Fruit fly (Drosophila melanogaster) whole organism, embryonic: ENCODE measurements around the gene Alg12.

Source experiments
- B-H2 ChIP-seq: fragments of 200-800 bp; sonication (Bioruptor generic); optimal IDR thresholded peaks from 2 replicates; lab custom pipeline; 2018; ENCODE audit warnings: missing biosample characterization, mild to moderate bottlenecking, missing genetic modification characterization
- Bdp1 ChIP-seq: fragments of 200-800 bp; sonication (Bioruptor generic); optimal IDR thresholded peaks from 3 replicates; lab custom pipeline; 2016; ENCODE audit warnings: missing biosample characterization, missing genetic modification characterization
- CG10959 ChIP-seq: fragments of 200-800 bp; sonication (Bioruptor generic); IDR thresholded peaks from 2 replicates; pipeline ENCODE4 v1.3.6; 2022; ENCODE audit warnings: missing biosample characterization, missing genetic modification characterization
- CG11696 ChIP-seq: fragments of 200-800 bp; sonication (Bioruptor generic); IDR thresholded peaks from 2 replicates; pipeline ENCODE4 v1.3.6; 2022; ENCODE audit warnings: missing biosample characterization, missing genetic modification characterization
- CG13123 ChIP-seq: fragments of 200-800 bp; sonication (Bioruptor generic); optimal IDR thresholded peaks from 2 replicates; lab custom pipeline; 2016; ENCODE audit warnings: missing biosample characterization, missing genetic modification characterization
- CG13894 ChIP-seq: fragments of 200-800 bp; sonication (Bioruptor generic); optimal IDR thresholded peaks from 3 replicates; lab custom pipeline; 2018; ENCODE audit warnings: missing biosample characterization, mild to moderate bottlenecking, missing genetic modification characterization, moderate library complexity
- CG14965 ChIP-seq: fragments of 200-800 bp; sonication (Bioruptor generic); optimal IDR thresholded peaks from 2 replicates; lab custom pipeline; 2016; ENCODE audit warnings: missing biosample characterization, missing genetic modification characterization, borderline replicate concordance
- CG1602 ChIP-seq: fragments of 200-800 bp; sonication (Bioruptor generic); optimal IDR thresholded peaks from 3 replicates; lab custom pipeline; 2016; ENCODE audit warnings: missing biosample characterization, missing genetic modification characterization
- CG1647 ChIP-seq: fragments of 200-800 bp; sonication (Bioruptor generic); optimal IDR thresholded peaks from 3 replicates; lab custom pipeline; 2016; ENCODE audit warnings: missing biosample characterization, missing genetic modification characterization
- CG18476 ChIP-seq: fragments of 200-800 bp; sonication (Bioruptor generic); optimal IDR thresholded peaks from 2 replicates; lab custom pipeline; 2016; ENCODE audit warnings: missing biosample characterization, mild to moderate bottlenecking, missing genetic modification characterization
- CG2116 ChIP-seq: fragments of 200-800 bp; sonication (Bioruptor generic); optimal IDR thresholded peaks from 3 replicates; lab custom pipeline; 2018; ENCODE audit warnings: missing biosample characterization, mild to moderate bottlenecking, missing genetic modification characterization
- CG2712 ChIP-seq: fragments of 200-800 bp; optimal IDR thresholded peaks from 3 replicates; lab custom pipeline; 2019; ENCODE audit warnings: missing biosample characterization, mild to moderate bottlenecking, missing genetic modification characterization, moderate library complexity
- CG4730 ChIP-seq: fragments of 200-800 bp; sonication (Bioruptor generic); IDR thresholded peaks from 2 replicates; pipeline ENCODE4 v1.3.6; 2022; ENCODE audit warnings: missing biosample characterization, missing genetic modification characterization
- CG6689 ChIP-seq: fragments of 200-800 bp; sonication (Bioruptor generic); IDR thresholded peaks from 2 replicates; pipeline ENCODE4 v1.3.6; 2022; ENCODE audit warnings: missing biosample characterization, missing genetic modification characterization
- CG6854 ChIP-seq: fragments of 200-800 bp; sonication (Bioruptor generic); optimal IDR thresholded peaks from 3 replicates; lab custom pipeline; 2017; ENCODE audit warnings: missing biosample characterization, mild to moderate bottlenecking, missing genetic modification characterization
- CG7372 ChIP-seq: fragments of 200-800 bp; sonication (Bioruptor generic); IDR thresholded peaks from 2 replicates; pipeline ENCODE4 v1.3.6; 2022; ENCODE audit warnings: missing biosample characterization, missing genetic modification characterization
- CG7745 ChIP-seq: fragments of 200-800 bp; sonication (Bioruptor generic); optimal IDR thresholded peaks from 2 replicates; lab custom pipeline; 2018; ENCODE audit warnings: missing biosample characterization, mild to moderate bottlenecking, missing genetic modification characterization, moderate library complexity
- CG8359 ChIP-seq: fragments of 200-800 bp; sonication (Bioruptor generic); optimal IDR thresholded peaks from 2 replicates; lab custom pipeline; 2017; ENCODE audit warnings: missing biosample characterization, mild to moderate bottlenecking, missing genetic modification characterization, borderline replicate concordance
- CG8765 ChIP-seq: fragments of 200-800 bp; sonication (Bioruptor generic); IDR thresholded peaks from 2 replicates; pipeline ENCODE4 v1.3.6; 2022; ENCODE audit warnings: missing biosample characterization, missing genetic modification characterization
- Dad ChIP-seq: fragments of 200-800 bp; sonication (Bioruptor generic); optimal IDR thresholded peaks from 3 replicates; lab custom pipeline; 2016; ENCODE audit warnings: missing biosample characterization, missing genetic modification characterization
- Doc3 ChIP-seq: fragments of 200-800 bp; sonication (Bioruptor generic); IDR thresholded peaks from 3 replicates; pipeline ENCODE4 v1.3.6; 2022; ENCODE audit warnings: missing biosample characterization, missing genetic modification characterization; ENCODE audit not compliant: partially characterized antibody
- Gug ChIP-seq: fragments of 200-800 bp; sonication (Bioruptor generic); IDR thresholded peaks from 4 replicates; pipeline ENCODE4 v1.3.6; 2022; ENCODE audit warnings: missing biosample characterization, missing genetic modification characterization
- HLHmδ ChIP-seq: fragments of 200-800 bp; sonication (Bioruptor generic); optimal IDR thresholded peaks from 2 replicates; lab custom pipeline; 2018; ENCODE audit warnings: missing biosample characterization, mild to moderate bottlenecking, missing genetic modification characterization, moderate library complexity
- HmgZ ChIP-seq: fragments of 200-800 bp; sonication (Bioruptor generic); optimal IDR thresholded peaks from 2 replicates; lab custom pipeline; 2018; ENCODE audit warnings: missing biosample characterization, mild to moderate bottlenecking, missing genetic modification characterization
- Mes4 ChIP-seq: fragments of 200-800 bp; sonication (Bioruptor generic); optimal IDR thresholded peaks from 2 replicates; lab custom pipeline; 2016; ENCODE audit warnings: missing biosample characterization, missing genetic modification characterization
- Mrtf ChIP-seq: fragments of 200-800 bp; sonication (Bioruptor generic); IDR thresholded peaks from 3 replicates; pipeline ENCODE4 v1.3.6; 2022; ENCODE audit warnings: missing biosample characterization, missing genetic modification characterization
- NC2β ChIP-seq: fragments of 200-800 bp; sonication (Bioruptor generic); optimal IDR thresholded peaks from 2 replicates; lab custom pipeline; 2016; ENCODE audit warnings: missing biosample characterization, missing genetic modification characterization
- Oaz ChIP-seq: fragments of 200-800 bp; sonication (Bioruptor generic); IDR thresholded peaks from 2 replicates; pipeline ENCODE4 v1.3.6; 2022; ENCODE audit warnings: missing biosample characterization, missing genetic modification characterization
- PHDP ChIP-seq: fragments of 200-800 bp; sonication (Bioruptor generic); optimal IDR thresholded peaks from 3 replicates; lab custom pipeline; 2018; ENCODE audit warnings: missing biosample characterization, mild to moderate bottlenecking, missing genetic modification characterization, moderate library complexity
- Sin3A ChIP-seq: fragments of >200 bp; optimal IDR thresholded peaks from 2 replicates; lab custom pipeline; 2018
- az2 ChIP-seq: fragments of 200-800 bp; sonication (Bioruptor generic); optimal IDR thresholded peaks from 3 replicates; lab custom pipeline; 2016; ENCODE audit warnings: missing biosample characterization, missing genetic modification characterization
- cato ChIP-seq: fragments of 200-800 bp; sonication (Bioruptor generic); optimal IDR thresholded peaks from 2 replicates; lab custom pipeline; 2016; ENCODE audit warnings: missing biosample characterization, missing genetic modification characterization, borderline replicate concordance
- caup ChIP-seq: fragments of 200-800 bp; sonication (Bioruptor generic); optimal IDR thresholded peaks from 3 replicates; lab custom pipeline; 2017; ENCODE audit warnings: missing biosample characterization, mild to moderate bottlenecking, missing genetic modification characterization, moderate library complexity; ENCODE audit not compliant: severe bottlenecking
- dati ChIP-seq: fragments of 200-800 bp; sonication (Bioruptor generic); IDR thresholded peaks from 2 replicates; pipeline ENCODE4 v1.3.6; 2022; ENCODE audit warnings: missing biosample characterization, missing genetic modification characterization
- fd3F ChIP-seq: fragments of 200-800 bp; sonication (Bioruptor generic); optimal IDR thresholded peaks from 2 replicates; lab custom pipeline; 2018; ENCODE audit warnings: missing biosample characterization, mild to moderate bottlenecking, missing genetic modification characterization, moderate library complexity
- gfzf ChIP-seq: fragments of 200-800 bp; sonication (Bioruptor generic); optimal IDR thresholded peaks from 2 replicates; lab custom pipeline; 2016; ENCODE audit warnings: missing biosample characterization, mild to moderate bottlenecking, missing genetic modification characterization, moderate library complexity
- hkb ChIP-seq, 2 experiments: fragments of 200-800 bp in 1 of 2; fragments of >200 bp in 1 of 2; sonication (Bioruptor generic) in 1 of 2; IDR thresholded peaks in 1 of 2; optimal IDR thresholded peaks in 1 of 2; 2 replicates each; pipeline versions ENCODE4 v1.3.6 to Lab custom; 2017 to 2022; ENCODE audit warnings: missing biosample characterization in 1 of 2, missing genetic modification characterization in 1 of 2
- inv ChIP-seq: fragments of 200-800 bp; sonication (Bioruptor generic); IDR thresholded peaks from 2 replicates; pipeline ENCODE4 v1.3.6; 2022; ENCODE audit warnings: missing biosample characterization, missing genetic modification characterization; ENCODE audit not compliant: partially characterized antibody
- lab ChIP-seq: fragments of 200-800 bp; sonication (Bioruptor generic); optimal IDR thresholded peaks from 3 replicates; lab custom pipeline; 2017; ENCODE audit warnings: missing biosample characterization, missing genetic modification characterization, mild to moderate bottlenecking, moderate library complexity, missing genetic modification reagents
- nerfin-1 ChIP-seq: fragments of 200-800 bp; sonication (Bioruptor generic); optimal IDR thresholded peaks from 3 replicates; lab custom pipeline; 2019; ENCODE audit warnings: missing biosample characterization, mild to moderate bottlenecking, missing genetic modification characterization, moderate library complexity
- nerfin-2 ChIP-seq: fragments of 200-800 bp; sonication (Bioruptor generic); IDR thresholded peaks from 2 replicates; pipeline ENCODE4 v1.3.6; 2022; ENCODE audit warnings: missing biosample characterization, missing genetic modification characterization; ENCODE audit not compliant: partially characterized antibody
- nmo ChIP-seq: fragments of 200-800 bp; sonication (Bioruptor generic); optimal IDR thresholded peaks from 2 replicates; lab custom pipeline; 2018; ENCODE audit warnings: missing biosample characterization, mild to moderate bottlenecking, missing genetic modification characterization, moderate library complexity
- sisA ChIP-seq: fragments of 200-800 bp; sonication (Bioruptor generic); IDR thresholded peaks from 2 replicates; pipeline ENCODE4 v1.3.6; 2022; ENCODE audit warnings: missing biosample characterization, missing genetic modification characterization
- sna ChIP-seq: fragments of 200-800 bp; sonication (Bioruptor generic); IDR thresholded peaks from 2 replicates; pipeline ENCODE4 v1.3.6; 2022; ENCODE audit warnings: missing biosample characterization, missing genetic modification characterization; ENCODE audit not compliant: partially characterized antibody
- sob ChIP-seq: fragments of 200-800 bp; sonication (Bioruptor generic); IDR thresholded peaks from 2 replicates; pipeline ENCODE4 v1.3.6; 2022; ENCODE audit warnings: missing biosample characterization, missing genetic modification characterization
- stc ChIP-seq: fragments of 200-800 bp; sonication (Bioruptor generic); IDR thresholded peaks from 2 replicates; pipeline ENCODE4 v1.3.6; 2022; ENCODE audit warnings: missing biosample characterization, missing genetic modification characterization
- tio ChIP-seq: fragments of 200-800 bp; sonication (Bioruptor generic); optimal IDR thresholded peaks from 2 replicates; lab custom pipeline; 2017; ENCODE audit warnings: missing biosample characterization, missing genetic modification characterization, inconsistent platforms
- trh ChIP-seq: fragments of 200-800 bp; sonication (Bioruptor generic); optimal IDR thresholded peaks from 2 replicates; lab custom pipeline; 2016; ENCODE audit warnings: missing biosample characterization, missing genetic modification characterization
- unpg ChIP-seq: fragments of 200-800 bp; sonication (Bioruptor generic); optimal IDR thresholded peaks from 3 replicates; lab custom pipeline; 2018; ENCODE audit warnings: missing biosample characterization, mild to moderate bottlenecking, missing genetic modification characterization, moderate library complexity
- wor ChIP-seq: fragments of 200-800 bp; sonication (Bioruptor generic); IDR thresholded peaks from 2 replicates; pipeline ENCODE4 v1.3.6; 2022; ENCODE audit warnings: missing biosample characterization, missing genetic modification characterization

Gene Alg12

DNA sequence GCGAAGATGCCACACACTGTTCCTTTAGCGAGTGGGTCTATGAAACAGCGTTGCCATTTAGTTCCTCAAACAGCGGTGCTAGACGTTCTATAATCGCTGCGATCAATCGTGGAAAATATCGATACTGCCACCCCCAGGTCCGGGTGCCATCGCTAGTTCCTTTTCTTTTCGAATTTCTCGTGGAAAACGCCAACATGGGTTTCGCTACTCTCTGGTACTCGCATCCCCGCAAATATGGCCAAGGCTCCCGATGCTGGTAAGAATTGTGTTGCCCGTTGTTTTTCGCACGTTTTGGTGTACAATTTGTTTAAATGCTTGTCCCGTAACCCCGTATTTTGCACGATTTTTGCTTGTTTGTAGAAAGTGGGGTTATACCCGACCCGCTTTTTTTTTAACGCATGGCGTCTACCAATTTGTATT, 21.7 kb downstream of the Alg12 start, which contains the start of gene RpS29 (continued):
- TF ChIP-seq CG4730 (peak; percentile 46; the same call in 1 of the 2 replicates), fd3F (GFP tag; lab: Kevin White, UChicago) (peak; percentile 55), cato (GFP tag; lab: Kevin White, UChicago) (peak; percentile 38), Mrtf (GFP tag; lab: Robert Waterston, UW) (peak; percentile 71), Doc3 (GFP tag; lab: Robert Waterston, UW) (peak; percentile 85), inv (GFP tag; lab: Robert Waterston, UW) (peak; percentile 92), CG7745 (tag; lab: Kevin White, UChicago) (peak; percentile 1), nerfin-1 (peak; percentile 75), CG2116 (GFP tag; lab: Kevin White, UChicago) (peak; percentile 98), CG1647 (GFP tag; lab: Kevin White, UChicago) (peak; percentile 84), sob (GFP tag; lab: Robert Waterston, UW) (peak; percentile 93), dati (no peak), HLHmδ (GFP tag; lab: Kevin White, UChicago) (peak; percentile 54), Bdp1 (GFP tag; lab: Kevin White, UChicago) (peak; percentile 76), wor (GFP tag; lab: Robert Waterston, UW) (no peak), sna (peak; percentile 90), CG18476 (peak; percentile 18), nmo (GFP tag; lab: Kevin White, UChicago) (peak; percentile 78), tio (GFP tag; lab: Kevin White, UChicago) (no peak), stc (GFP tag; lab: Robert Waterston, UW) (peak; percentile 71), B-H2 (peak; percentile 95), CG10959 (peak; percentile 41; the same call in 1 of the 2 replicates), CG8359 (GFP tag; lab: Kevin White, UChicago) (no peak), unpg (GFP tag; lab: Kevin White, UChicago) (peak; percentile 66), CG13123 (GFP tag; lab: Kevin White, UChicago) (peak; percentile 74), CG6689 (GFP tag; lab: Robert Waterston, UW) (peak; percentile 28; the same call in 1 of the 2 replicates), lab (GFP tag; lab: Kevin White, UChicago) (peak; percentile 93), CG2712 (tag; lab: Kevin White, UChicago) (peak; percentile 73), Mes4 (GFP tag; lab: Kevin White, UChicago) (peak; percentile 84), PHDP (tag; lab: Kevin White, UChicago) (peak; percentile 67), az2 (GFP tag; lab: Kevin White, UChicago) (peak; percentile 69), NC2β (GFP tag; lab: Kevin White, UChicago) (peak; percentile 96), gfzf (GFP tag; lab: Kevin White, UChicago) (peak; percentile 54), hkb (optimal IDR thresholded peaks at IDR 0.05; lab: Kevin White, UChicago) (no peak), hkb (GFP tag; IDR thresholded peaks at IDR 0.05; lab: Robert Waterston, UW) (peak; percentile 52), CG8765 (GFP tag; lab: Robert Waterston, UW) (no peak), CG6854 (peak; percentile 66), sisA (GFP tag; lab: Robert Waterston, UW) (peak; percentile 74), Dad (peak; percentile 84), CG14965 (GFP tag; lab: Kevin White, UChicago) (peak; percentile 21), CG7372 (GFP tag; lab: Robert Waterston, UW) (peak; percentile 77), CG11696 (GFP tag; lab: Robert Waterston, UW) (no peak), Gug (peak; percentile 87), Sin3A (lab: Kevin White, UChicago) (peak; percentile 87), Oaz (peak; percentile 31; the same call in 1 of the 2 replicates), CG13894 (tag; lab: Kevin White, UChicago) (peak; percentile 91), trh (peak; percentile 53), HmgZ (tag; lab: Kevin White, UChicago) (peak; percentile 95), nerfin-2 (GFP tag; lab: Robert Waterston, UW) (peak; percentile 70), CG1602 (peak; percentile 64), caup (GFP tag; lab: Kevin White, UChicago) (peak; percentile 92)
